Fruit fly (Drosophila melanogaster) S2 (cell line): ENCODE measurements around the gene ctrip.

ENCODE experiments used
- CG8478 ChIP-seq: fragments of >200 bp; optimal IDR thresholded peaks from 2 replicates; lab custom pipeline; 2018
- CTCF ChIP-seq, 2 experiments: fragments of >200 bp; optimal IDR thresholded peaks; 2 replicates each; lab custom pipeline; 2018

dm6 chr3R:4852373-4852860, 40.5 kb upstream of the ctrip start, which contains the start of gene opa:
- TF ChIP-seq CG8478 (lab: Kevin White, UChicago), result peak; percentile 62
- peak; percentile 32 to 39 for TF ChIP-seq CTCF (optimal IDR thresholded peaks at IDR 0.05; lab: Kevin White, UChicago)
